Fruit fly (Drosophila melanogaster): Measurements from ENCODE around the gene CG14324.

CG14324 gene

dm6 chr3R:17647444-17647843 is 28.8 kb upstream of the CG14324 start, which contains the start of gene CG14322 (continued):
- no peak for TF ChIP-seq unpg (GFP tag; optimal IDR thresholded peaks at IDR 0.05)
- TF ChIP-seq emc (GFP tag; optimal IDR thresholded peaks at IDR 0.05), result no peak
- TF ChIP-seq Hmx (GFP tag; optimal IDR thresholded peaks at IDR 0.05), result no peak
- no peak for TF ChIP-seq GATAe (GFP tag; conservative IDR thresholded peaks at IDR 0.05)
- no peak for TF ChIP-seq CG7372 (GFP tag; IDR thresholded peaks at IDR 0.05)
- TF ChIP-seq CG12744 (GFP tag; optimal IDR thresholded peaks at IDR 0.05), result no peak
- TF ChIP-seq CG3838 (GFP tag; optimal IDR thresholded peaks at IDR 0.05), result no peak
- TF ChIP-seq BtbVII (GFP tag; optimal IDR thresholded peaks at IDR 0.05), result no peak
- no peak for TF ChIP-seq psq (GFP tag; optimal IDR thresholded peaks at IDR 0.05)
- no peak for TF ChIP-seq Fer1 (GFP tag; optimal IDR thresholded peaks at IDR 0.05)
- no peak for TF ChIP-seq Antp (GFP tag; optimal IDR thresholded peaks at IDR 0.05)
- peak; percentile 97 for TF ChIP-seq CG9437 (GFP tag; optimal IDR thresholded peaks at IDR 0.05)
- TF ChIP-seq CG12219 (GFP tag; optimal IDR thresholded peaks at IDR 0.05), result no peak
- no peak for TF ChIP-seq tna (GFP tag; IDR thresholded peaks at IDR 0.05; ENCODE audit: partially characterized antibody)
- no peak for TF ChIP-seq dmrt99B (tag; optimal IDR thresholded peaks at IDR 0.05)
- TF ChIP-seq nau (GFP tag; optimal IDR thresholded peaks at IDR 0.05), result no peak
- TF ChIP-seq Mrtf (GFP tag; IDR thresholded peaks at IDR 0.05), result no peak
- no peak for TF ChIP-seq da (GFP tag; optimal IDR thresholded peaks at IDR 0.05)
- TF ChIP-seq CG8478 (optimal IDR thresholded peaks at IDR 0.05), result no peak
- no peak; the same call in 1 of the 2 replicates for TF ChIP-seq Rfx (GFP tag; IDR thresholded peaks at IDR 0.05)
- no peak for TF ChIP-seq NC2α (GFP tag; optimal IDR thresholded peaks at IDR 0.05)
- no peak for TF ChIP-seq Atf6 (GFP tag; IDR thresholded peaks at IDR 0.05)
- no peak for TF ChIP-seq peb (GFP tag; IDR thresholded peaks at IDR 0.05)
- peak; percentile 43 for TF ChIP-seq BEAF-32 (GFP tag; optimal IDR thresholded peaks at IDR 0.05)
- peak; percentile 48 for TF ChIP-seq CG3847 (GFP tag; IDR thresholded peaks at IDR 0.05)
- peak; percentile 7 for TF ChIP-seq zfh2 (GFP tag; optimal IDR thresholded peaks at IDR 0.05)
- TF ChIP-seq CG7556 (GFP tag; optimal IDR thresholded peaks at IDR 0.05), result no peak
- peak; percentile 4 for TF ChIP-seq pfk (GFP tag; optimal IDR thresholded peaks at IDR 0.05)
- no peak for TF ChIP-seq dysf (GFP tag; IDR thresholded peaks at IDR 0.05)
- no peak for TF ChIP-seq E2f1 (GFP tag; IDR thresholded peaks at IDR 0.05)
- TF ChIP-seq D19B (GFP tag; optimal IDR thresholded peaks at IDR 0.05), result peak; percentile 94
- TF ChIP-seq CG34422 (GFP tag; IDR thresholded peaks at IDR 0.05), result no peak
- TF ChIP-seq trem (tag; optimal IDR thresholded peaks at IDR 0.05), result peak; percentile 97
- TF ChIP-seq CG13894 (tag; optimal IDR thresholded peaks at IDR 0.05), result no peak
- TF ChIP-seq CG15073 (GFP tag; optimal IDR thresholded peaks at IDR 0.05), result no peak
- TF ChIP-seq gce (GFP tag; IDR thresholded peaks at IDR 0.05), result no peak
- TF ChIP-seq Gsc (GFP tag; IDR thresholded peaks at IDR 0.05), result no peak
- TF ChIP-seq org-1 (GFP tag; optimal IDR thresholded peaks at IDR 0.05), result no peak
- TF ChIP-seq Neu2 (GFP tag; optimal IDR thresholded peaks at IDR 0.05; ENCODE audit: borderline replicate concordance), result no peak
- TF ChIP-seq CG10462 (GFP tag; optimal IDR thresholded peaks at IDR 0.05), result no peak
- TF ChIP-seq CG14965 (GFP tag; optimal IDR thresholded peaks at IDR 0.05; ENCODE audit: borderline replicate concordance), result no peak
- no peak for TF ChIP-seq Six4 (GFP tag; optimal IDR thresholded peaks at IDR 0.05)
- TF ChIP-seq CG1024 (GFP tag; IDR thresholded peaks at IDR 0.05), result no peak
- no peak for TF ChIP-seq CG11695 (GFP tag; IDR thresholded peaks at IDR 0.05)
- no peak for TF ChIP-seq esg (GFP tag; conservative IDR thresholded peaks at IDR 0.05)
- no peak for TF ChIP-seq CG12104 (GFP tag; optimal IDR thresholded peaks at IDR 0.05)
- no peak for TF ChIP-seq CG4707 (GFP tag; optimal IDR thresholded peaks at IDR 0.05)
- TF ChIP-seq H15 (GFP tag; IDR thresholded peaks at IDR 0.05), result no peak
- TF ChIP-seq B-H1 (GFP tag; IDR thresholded peaks at IDR 0.05), result no peak
- no peak for TF ChIP-seq CG8359 (GFP tag; optimal IDR thresholded peaks at IDR 0.05; ENCODE audit: borderline replicate concordance)
- TF ChIP-seq run (tag; optimal IDR thresholded peaks at IDR 0.05), result no peak
- no peak for TF ChIP-seq pho (GFP tag; optimal IDR thresholded peaks at IDR 0.05)
- TF ChIP-seq Lhr (GFP tag; optimal IDR thresholded peaks at IDR 0.05), result no peak

Data from whole organism, embryonic.